Fruit fly (Drosophila melanogaster) whole organism, embryonic: ENCODE data around the gene gw.

Source experiments
- Awh ChIP-seq: fragments of 200-800 bp; sonication (Bioruptor generic); IDR thresholded peaks from 2 replicates; pipeline ENCODE4, ENCODE4 v1.3.6; 2022; ENCODE audit warnings: missing biosample characterization, missing genetic modification characterization
- B-H2 ChIP-seq: fragments of 200-800 bp; sonication (Bioruptor generic); optimal IDR thresholded peaks from 2 replicates; lab custom pipeline; 2018; ENCODE audit warnings: missing biosample characterization, mild to moderate bottlenecking, missing genetic modification characterization
- Bgb ChIP-seq: fragments of 200-800 bp; sonication (Bioruptor generic); IDR thresholded peaks from 2 replicates; pipeline ENCODE4 v1.3.6; 2022; ENCODE audit warnings: missing biosample characterization, missing genetic modification characterization; ENCODE audit not compliant: partially characterized antibody
- CG11456 ChIP-seq: fragments of 200-800 bp; sonication (Bioruptor generic); IDR thresholded peaks from 3 replicates; pipeline ENCODE4 v1.3.6; 2022; ENCODE audit warnings: missing biosample characterization, missing genetic modification characterization
- CG13775 ChIP-seq: fragments of 200-800 bp; sonication (Bioruptor generic); optimal IDR thresholded peaks from 3 replicates; lab custom pipeline; 2017; ENCODE audit warnings: missing biosample characterization, mild to moderate bottlenecking, missing genetic modification characterization
- CG14710 ChIP-seq: fragments of 200-800 bp; sonication (Bioruptor generic); optimal IDR thresholded peaks from 3 replicates; lab custom pipeline; 2019; ENCODE audit warnings: missing biosample characterization, mild to moderate bottlenecking, missing genetic modification characterization, moderate library complexity
- CG15514 ChIP-seq: fragments of 200-800 bp; sonication (Bioruptor generic); optimal IDR thresholded peaks from 3 replicates; lab custom pipeline; 2017; ENCODE audit warnings: missing biosample characterization, missing genetic modification characterization, mild to moderate bottlenecking, moderate library complexity, missing genetic modification reagents
- CG15696 ChIP-seq: fragments of 200-800 bp; sonication (Bioruptor generic); optimal IDR thresholded peaks from 2 replicates; lab custom pipeline; 2019; ENCODE audit warnings: missing biosample characterization, mild to moderate bottlenecking, missing genetic modification characterization, moderate library complexity
- CG16813 ChIP-seq: fragments of 200-800 bp; sonication (Bioruptor generic); IDR thresholded peaks from 3 replicates; pipeline ENCODE4 v1.3.6; 2022; ENCODE audit warnings: missing biosample characterization, missing genetic modification characterization; ENCODE audit not compliant: partially characterized antibody
- CG17186 ChIP-seq: fragments of 200-800 bp; sonication (Bioruptor generic); optimal IDR thresholded peaks from 3 replicates; lab custom pipeline; 2017; ENCODE audit warnings: missing biosample characterization, missing genetic modification reagents, missing genetic modification characterization
- CG17359 ChIP-seq: fragments of 200-800 bp; sonication (Bioruptor generic); optimal IDR thresholded peaks from 3 replicates; lab custom pipeline; 2018; ENCODE audit warnings: missing biosample characterization, mild to moderate bottlenecking, missing genetic modification characterization, moderate library complexity
- CG2199 ChIP-seq: fragments of 200-800 bp; sonication (Bioruptor generic); IDR thresholded peaks from 3 replicates; pipeline ENCODE4 v1.3.6; 2022; ENCODE audit warnings: missing biosample characterization, missing genetic modification characterization
- CG30431 ChIP-seq: fragments of 200-800 bp; sonication (Bioruptor generic); optimal IDR thresholded peaks from 2 replicates; lab custom pipeline; 2017; ENCODE audit warnings: missing biosample characterization, missing genetic modification characterization
- CG32767 ChIP-seq: fragments of 200-800 bp; sonication (Bioruptor generic); IDR thresholded peaks from 2 replicates; pipeline ENCODE4 v1.3.6; 2022; ENCODE audit warnings: missing biosample characterization, missing genetic modification characterization
- CG3281 ChIP-seq: fragments of 200-800 bp; sonication (Bioruptor generic); optimal IDR thresholded peaks from 3 replicates; lab custom pipeline; 2017; ENCODE audit warnings: missing biosample characterization, mild to moderate bottlenecking, missing genetic modification characterization
- CG3995 ChIP-seq: fragments of 200-800 bp; sonication (Bioruptor generic); optimal IDR thresholded peaks from 3 replicates; lab custom pipeline; 2016; ENCODE audit warnings: missing biosample characterization, missing genetic modification characterization
- CG4617 ChIP-seq: fragments of 200-800 bp; sonication (Bioruptor generic); optimal IDR thresholded peaks from 3 replicates; lab custom pipeline; 2016; ENCODE audit warnings: missing biosample characterization, missing genetic modification characterization, borderline replicate concordance
- CG4707 ChIP-seq: fragments of 200-800 bp; sonication (Bioruptor generic); optimal IDR thresholded peaks from 2 replicates; lab custom pipeline; 2018; ENCODE audit warnings: missing biosample characterization, mild to moderate bottlenecking, missing genetic modification characterization, moderate library complexity
- CG6791 ChIP-seq: fragments of 200-800 bp; sonication (Bioruptor generic); IDR thresholded peaks from 3 replicates; pipeline ENCODE4 v1.3.6; 2022; ENCODE audit warnings: missing biosample characterization, missing genetic modification characterization; ENCODE audit not compliant: partially characterized antibody
- CG8924 ChIP-seq: fragments of 200-800 bp; optimal IDR thresholded peaks from 3 replicates; lab custom pipeline; 2019; ENCODE audit warnings: missing biosample characterization, mild to moderate bottlenecking, missing genetic modification characterization, moderate library complexity
- Elba2 ChIP-seq: fragments of 200-800 bp; sonication (Bioruptor generic); optimal IDR thresholded peaks from 3 replicates; lab custom pipeline; 2016; ENCODE audit warnings: missing biosample characterization, missing genetic modification characterization
- Ets65A ChIP-seq: fragments of 200-800 bp; sonication (Bioruptor generic); peaks from one replicate; lab custom pipeline; 2016; ENCODE audit warnings: missing biosample characterization, missing genetic modification characterization
- Ets97D ChIP-seq: fragments of 200-800 bp; sonication (Bioruptor generic); optimal IDR thresholded peaks from 3 replicates; lab custom pipeline; 2016; ENCODE audit warnings: missing biosample characterization, missing genetic modification characterization
- Gsc ChIP-seq: fragments of 200-800 bp; sonication (Bioruptor generic); IDR thresholded peaks from 2 replicates; pipeline ENCODE4 v1.3.6; 2022; ENCODE audit warnings: missing biosample characterization, missing genetic modification characterization
- Hey ChIP-seq: fragments of 200-800 bp; sonication (Bioruptor generic); optimal IDR thresholded peaks from 3 replicates; lab custom pipeline; 2018; ENCODE audit warnings: missing biosample characterization, mild to moderate bottlenecking, missing genetic modification characterization
- HmgZ ChIP-seq: fragments of 200-800 bp; sonication (Bioruptor generic); optimal IDR thresholded peaks from 2 replicates; lab custom pipeline; 2018; ENCODE audit warnings: missing biosample characterization, mild to moderate bottlenecking, missing genetic modification characterization
- Hmr ChIP-seq: fragments of 200-800 bp; sonication (Bioruptor generic); optimal IDR thresholded peaks from 3 replicates; lab custom pipeline; 2017; ENCODE audit warnings: mild to moderate bottlenecking, missing biosample characterization, missing genetic modification reagents, missing genetic modification characterization
- Lhr ChIP-seq: fragments of 200-800 bp; sonication (Bioruptor generic); optimal IDR thresholded peaks from 3 replicates; lab custom pipeline; 2017; ENCODE audit warnings: mild to moderate bottlenecking, missing biosample characterization, missing genetic modification reagents, missing genetic modification characterization
- Lpt ChIP-seq: fragments of >200 bp; optimal IDR thresholded peaks from 2 replicates; lab custom pipeline; 2018; ENCODE audit warnings: missing biosample characterization, missing genetic modification characterization
- MBD-R2 ChIP-seq: fragments of 200-800 bp; sonication (Bioruptor generic); IDR thresholded peaks from 2 replicates; pipeline ENCODE4 v1.3.6; 2022; ENCODE audit warnings: missing biosample characterization, missing genetic modification characterization
- Vsx1 ChIP-seq: fragments of 200-800 bp; sonication (Bioruptor generic); optimal IDR thresholded peaks from 2 replicates; lab custom pipeline; 2017; ENCODE audit warnings: missing biosample characterization, mild to moderate bottlenecking, missing genetic modification characterization, missing genetic modification reagents
- cato ChIP-seq: fragments of 200-800 bp; sonication (Bioruptor generic); optimal IDR thresholded peaks from 2 replicates; lab custom pipeline; 2016; ENCODE audit warnings: missing biosample characterization, missing genetic modification characterization, borderline replicate concordance
- croc ChIP-seq: fragments of 200-800 bp; sonication (Bioruptor generic); conservative IDR thresholded peaks from 3 replicates; pipeline ENCODE4 v1.3.6; 2022; ENCODE audit warnings: missing biosample characterization, missing genetic modification characterization
- da ChIP-seq: fragments of 200-800 bp; sonication (Bioruptor generic); optimal IDR thresholded peaks from 2 replicates; lab custom pipeline; 2016; ENCODE audit warnings: missing biosample characterization, missing genetic modification characterization
- hb ChIP-seq: fragments of 200-800 bp; sonication (Bioruptor generic); IDR thresholded peaks from 3 replicates; pipeline ENCODE4 v1.3.6; 2022; ENCODE audit warnings: missing biosample characterization, missing genetic modification characterization; ENCODE audit not compliant: partially characterized antibody
- lilli ChIP-seq: fragments of 200-800 bp; sonication (Bioruptor generic); optimal IDR thresholded peaks from 3 replicates; lab custom pipeline; 2016; ENCODE audit warnings: missing biosample characterization, missing genetic modification characterization
- nmo ChIP-seq: fragments of 200-800 bp; sonication (Bioruptor generic); optimal IDR thresholded peaks from 2 replicates; lab custom pipeline; 2018; ENCODE audit warnings: missing biosample characterization, mild to moderate bottlenecking, missing genetic modification characterization, moderate library complexity
- onecut ChIP-seq: fragments of 200-800 bp; sonication (Bioruptor generic); IDR thresholded peaks from 2 replicates; pipeline ENCODE4 v1.3.6; 2022; ENCODE audit warnings: missing biosample characterization, missing genetic modification characterization
- org-1 ChIP-seq: fragments of 200-800 bp; sonication (Bioruptor generic); optimal IDR thresholded peaks from 2 replicates; lab custom pipeline; 2017; ENCODE audit warnings: missing biosample characterization, missing genetic modification characterization
- pita ChIP-seq: fragments of 200-800 bp; sonication (Bioruptor generic); optimal IDR thresholded peaks from 2 replicates; lab custom pipeline; 2017; ENCODE audit warnings: missing biosample characterization, mild to moderate bottlenecking, missing genetic modification characterization
- prd ChIP-seq, 3 experiments: fragments of >200 bp in 2 of 3; fragments of 200-800 bp in 1 of 3; sonication (Bioruptor generic) in 1 of 3; optimal IDR thresholded peaks in 2 of 3; IDR thresholded peaks in 1 of 3; 2 replicates in 2 of 3; 3 replicates in 1 of 3; pipeline versions ENCODE4 v1.3.6 to Lab custom; 2017 to 2022; ENCODE audit warnings: missing biosample characterization in 1 of 3, missing genetic modification characterization in 1 of 3
- psq ChIP-seq: fragments of 200-800 bp; sonication (Bioruptor generic); optimal IDR thresholded peaks from 2 replicates; lab custom pipeline; 2017; ENCODE audit warnings: missing biosample characterization, missing genetic modification characterization
- row ChIP-seq: fragments of 200-800 bp; sonication (Bioruptor generic); IDR thresholded peaks from 3 replicates; pipeline ENCODE4 v1.3.6; 2022; ENCODE audit warnings: missing biosample characterization, missing genetic modification characterization
- slbo ChIP-seq: fragments of 200-800 bp; sonication (Bioruptor generic); IDR thresholded peaks from 2 replicates; pipeline ENCODE4 v1.3.6; 2022; ENCODE audit warnings: missing biosample characterization, missing genetic modification characterization
- sna ChIP-seq: fragments of 200-800 bp; sonication (Bioruptor generic); IDR thresholded peaks from 2 replicates; pipeline ENCODE4 v1.3.6; 2022; ENCODE audit warnings: missing biosample characterization, missing genetic modification characterization; ENCODE audit not compliant: partially characterized antibody
- so ChIP-seq: fragments of 200-800 bp; sonication (Bioruptor generic); IDR thresholded peaks from 3 replicates; pipeline ENCODE4 v1.3.6; 2022; ENCODE audit warnings: missing biosample characterization, missing genetic modification characterization
- ssp ChIP-seq: fragments of 200-800 bp; sonication (Bioruptor generic); IDR thresholded peaks from 2 replicates; pipeline ENCODE4 v1.3.6; 2022; ENCODE audit warnings: missing biosample characterization, missing genetic modification characterization
- unpg ChIP-seq: fragments of 200-800 bp; sonication (Bioruptor generic); optimal IDR thresholded peaks from 3 replicates; lab custom pipeline; 2018; ENCODE audit warnings: missing biosample characterization, mild to moderate bottlenecking, missing genetic modification characterization, moderate library complexity
- zen ChIP-seq: fragments of 200-800 bp; sonication (Bioruptor generic); optimal IDR thresholded peaks from 3 replicates; lab custom pipeline; 2018; ENCODE audit warnings: missing biosample characterization, mild to moderate bottlenecking, missing genetic modification characterization, moderate library complexity
- zf30C ChIP-seq: fragments of 200-800 bp; sonication (Bioruptor generic); optimal IDR thresholded peaks from 3 replicates; lab custom pipeline; 2018; ENCODE audit warnings: missing biosample characterization, mild to moderate bottlenecking, missing genetic modification characterization

The gw gene

dm6 chr4:697463-697862, 37.1 kb upstream of the gw start, which contains the start of gene ey (continued):
- TF ChIP-seq sna (GFP tag; lab: Robert Waterston, UW) (peak; percentile 49), Hey (tag; lab: Kevin White, UChicago) (no peak), CG32767 (GFP tag; lab: Robert Waterston, UW) (no peak), org-1 (no peak), CG4707 (no peak), CG16813 (peak; percentile 45), row (GFP tag; lab: Robert Waterston, UW) (peak; percentile 45; the same call in 2 of the 3 replicates), CG6791 (GFP tag; lab: Robert Waterston, UW) (0 out of 3 replicates have a peak, but pooled peaks have one; percentile 12), Ets97D (GFP tag; lab: Kevin White, UChicago) (peak; percentile 63), CG3995 (peak; percentile 76), unpg (no peak), Lhr (GFP tag; lab: Kevin White, UChicago) (peak; percentile 99), CG13775 (no peak), CG30431 (GFP tag; lab: Kevin White, UChicago) (no peak), CG14710 (tag; lab: Kevin White, UChicago) (peak; percentile 35), Hmr (GFP tag; lab: Kevin White, UChicago) (peak; percentile 92), Gsc (GFP tag; lab: Robert Waterston, UW) (no peak), CG11456 (GFP tag; lab: Robert Waterston, UW) (no peak), HmgZ (peak; percentile 83), CG15696 (tag; lab: Kevin White, UChicago) (no peak), CG2199 (GFP tag; lab: Robert Waterston, UW) (peak; percentile 82), so (GFP tag; lab: Robert Waterston, UW) (no peak), prd (optimal IDR thresholded peaks at IDR 0.05; lab: Kevin White, UChicago) (no peak), prd (GFP tag; IDR thresholded peaks at IDR 0.05; lab: Robert Waterston, UW) (no peak), psq (GFP tag; lab: Kevin White, UChicago) (no peak), slbo (GFP tag; lab: Robert Waterston, UW) (peak; percentile 20; the same call in 1 of the 2 replicates), MBD-R2 (GFP tag; lab: Robert Waterston, UW) (peak; percentile 36; the same call in 1 of the 2 replicates), CG8924 (tag; lab: Kevin White, UChicago) (peak; percentile 81), CG3281 (no peak), onecut (GFP tag; lab: Robert Waterston, UW) (peak; percentile 88), nmo (GFP tag; lab: Kevin White, UChicago) (peak; percentile 8), da (GFP tag; lab: Kevin White, UChicago) (no peak), CG4617 (GFP tag; lab: Kevin White, UChicago) (no peak), B-H2 (peak; percentile 15), CG15514 (GFP tag; lab: Kevin White, UChicago) (peak; percentile 72), ssp (peak; percentile 21; the same call in 1 of the 2 replicates), CG17186 (GFP tag; lab: Kevin White, UChicago) (peak; percentile 41), croc (GFP tag; lab: Robert Waterston, UW) (no peak), zf30C (GFP tag; lab: Kevin White, UChicago) (peak; percentile 53), cato (GFP tag; lab: Kevin White, UChicago) (no peak), Bgb (GFP tag; lab: Robert Waterston, UW) (peak; percentile 27; the same call in 1 of the 2 replicates), CG17359 (tag; lab: Kevin White, UChicago) (peak; percentile 1), lilli (peak; percentile 4), Awh (GFP tag; lab: Robert Waterston, UW) (no peak), Ets65A (GFP tag; lab: Kevin White, UChicago) (peak; percentile 89), zen (tag; lab: Kevin White, UChicago) (peak; percentile 12), pita (peak; percentile 38), Elba2 (GFP tag; lab: Kevin White, UChicago) (peak; percentile 2), hb (GFP tag; lab: Robert Waterston, UW) (no peak), Vsx1 (no peak), Lpt (GFP tag; lab: Kevin White, UChicago) (no peak)
